Worm (Caenorhabditis elegans) whole organism, mixed stage, embryonic: ENCODE data around the gene best-15.

Experiments
- nhr-237 ChIP-seq: fragments of 150-350 bp; optimal IDR thresholded peaks from 2 replicates; lab custom pipeline; 2014; ENCODE audit warnings: missing biosample characterization, missing genetic modification characterization
- snpc-4 ChIP-seq: fragments of 150-350 bp; optimal IDR thresholded peaks from 2 replicates; lab custom pipeline; 2014; ENCODE audit warnings: missing biosample characterization, missing genetic modification characterization

- TF ChIP-seq nhr-237 (tag; lab: Kevin White, UChicago) (no peak), snpc-4 (tag; lab: Kevin White, UChicago) (no peak)
These were observed 45.3 kb downstream of the best-15 start, which contains the start of gene srd-7 for ce11 chrIV:10786731-10787130.
